Worm (Caenorhabditis elegans) whole organism, L4/young adult: ENCODE data around the gene C27D6.12.

Experiments used
- W03F9.2 ChIP-seq: fragments of 150-350 bp; optimal IDR thresholded peaks from 2 replicates; lab custom pipeline; 2014; ENCODE audit warnings: missing biosample characterization, missing genetic modification characterization
- dao-5 ChIP-seq: sonication (generic microtip); optimal IDR thresholded peaks from 2 replicates; lab custom pipeline; 2016; ENCODE audit warnings: missing genotype, missing genetic modification characterization, moderate library complexity, missing compliant biosample characterization
- him-1 ChIP-seq: sonication (generic microtip); optimal IDR thresholded peaks from 2 replicates; lab custom pipeline; 2016; ENCODE audit warnings: missing genotype, missing genetic modification reagents, missing genetic modification characterization, missing compliant biosample characterization

- TF ChIP-seq him-1 (tag; lab: Kevin White, UChicago) (no peak), dao-5 (tag; lab: Kevin White, UChicago) (no peak), W03F9.2 (no peak)
Measured at ce11 chrII:5205286-5205685, 27.5 kb upstream of the C27D6.12 start.
